Worm (Caenorhabditis elegans) whole organism, L3 larva: ENCODE data around the gene nhr-255.

ENCODE experiments used
- ceh-82 ChIP-seq: fragments of 150-350 bp; optimal IDR thresholded peaks from 2 replicates; lab custom pipeline; 2014; ENCODE audit warnings: missing biosample characterization, missing genetic modification characterization
- egl-27 ChIP-seq: sonication (generic microtip); optimal IDR thresholded peaks from 4 replicates; lab custom pipeline; 2017; ENCODE audit warnings: missing biosample characterization, missing genetic modification reagents, missing genetic modification characterization
- elt-2 ChIP-seq: sonication (generic microtip); optimal IDR thresholded peaks from 2 replicates; lab custom pipeline; 2016; ENCODE audit warnings: missing genetic modification reagents, mild to moderate bottlenecking, missing genetic modification characterization, missing compliant biosample characterization
- elt-3 ChIP-seq, 3 experiments: fragments of 150-350 bp in 1 of 3; sonication (generic microtip) in 2 of 3; optimal IDR thresholded peaks; 2 replicates in 2 of 3; 4 replicates in 1 of 3; lab custom pipeline; 2014 to 2017; ENCODE audit warnings: missing biosample characterization in 3 of 3, missing genetic modification characterization in 3 of 3
- fkh-10 ChIP-seq: sonication (generic microtip); optimal IDR thresholded peaks from 2 replicates; lab custom pipeline; 2017; ENCODE audit warnings: missing biosample characterization, missing genetic modification reagents, missing genetic modification characterization
- lin-39 ChIP-seq: fragments of 150-350 bp; optimal IDR thresholded peaks from 2 replicates; lab custom pipeline; 2018; ENCODE audit warnings: missing biosample characterization, missing genetic modification reagents, missing genetic modification characterization
- nfya-1 ChIP-seq: sonication (generic microtip); optimal IDR thresholded peaks from 2 replicates; lab custom pipeline; 2017; ENCODE audit warnings: missing genetic modification characterization, mild to moderate bottlenecking, missing compliant biosample characterization, antibody characterized with exemption, moderate library complexity; ENCODE audit not compliant: insufficient read depth
- nhr-11 ChIP-seq: fragments of 150-350 bp; optimal IDR thresholded peaks from 2 replicates; lab custom pipeline; 2014; ENCODE audit warnings: missing biosample characterization, missing genetic modification characterization
- nhr-76 ChIP-seq: fragments of 150-350 bp; sonication (generic microtip); optimal IDR thresholded peaks from 5 replicates; lab custom pipeline; 2014; ENCODE audit warnings: missing biosample characterization, missing genetic modification characterization
- nhr-77 ChIP-seq: fragments of 150-350 bp; optimal IDR thresholded peaks from 2 replicates; lab custom pipeline; 2014; ENCODE audit warnings: missing biosample characterization, missing genetic modification characterization
- sea-2 ChIP-seq: fragments of 150-350 bp; sonication (generic microtip); optimal IDR thresholded peaks from 4 replicates; lab custom pipeline; 2014; ENCODE audit warnings: missing biosample characterization, missing genetic modification reagents, missing genetic modification characterization
- snpc-4 ChIP-seq: fragments of 150-350 bp; optimal IDR thresholded peaks from 2 replicates; lab custom pipeline; 2014; ENCODE audit warnings: missing biosample characterization, missing genetic modification characterization
- unc-39 ChIP-seq: sonication (generic microtip); optimal IDR thresholded peaks from 4 replicates; lab custom pipeline; 2017; ENCODE audit warnings: missing biosample characterization, missing genetic modification characterization
- unc-62 ChIP-seq: fragments of 150-350 bp; sonication (generic microtip); optimal IDR thresholded peaks from 4 replicates; lab custom pipeline; 2014; ENCODE audit warnings: missing biosample characterization, missing genetic modification reagents, missing genetic modification characterization

- TF ChIP-seq ceh-82 (tag; lab: Kevin White, UChicago) (no peak), unc-62 (GFP tag; lab: Kevin White, UChicago) (no peak), snpc-4 (tag; lab: Kevin White, UChicago) (no peak), nhr-11 (tag; lab: Kevin White, UChicago) (no peak), elt-2 (tag; lab: Kevin White, UChicago) (no peak), sea-2 (GFP tag; lab: Kevin White, UChicago) (no peak), lin-39 (tag; lab: Kevin White, UChicago) (no peak), nfya-1 (tag; lab: Kevin White, UChicago) (no peak), nhr-76 (tag; lab: Kevin White, UChicago) (no peak), egl-27 (no peak), unc-39 (tag; lab: Kevin White, UChicago) (no peak), fkh-10 (GFP tag; lab: Kevin White, UChicago) (no peak), nhr-77 (tag; lab: Kevin White, UChicago) (no peak), elt-3 (tag; optimal IDR thresholded peaks at IDR 0.05; lab: Kevin White, UChicago) (no peak)
These were observed 24.5 kb downstream of the nhr-255 start for ce11 chrX:15766861-15767260.
